Worm (Caenorhabditis elegans): Measurements from ENCODE around the gene ZC196.5.
"Not testable (repeated sequence)": the region's sequence is repeated elsewhere in the genome, so short reads cannot be mapped to it uniquely, and the experiment has no call there.

- not testable (repeated sequence) for TF ChIP-seq mab-5 (tag; optimal IDR thresholded peaks at IDR 0.05); unc-62 (GFP tag; optimal IDR thresholded peaks at IDR 0.05)
Measured at ce11 chrV:8726228-8726627, 3.0 kb upstream of the ZC196.5 start, which contains the start of gene droe-8.

Measured in whole organism, mixed stage, embryonic.